Fruit fly (Drosophila melanogaster): Measurements from ENCODE around the gene Or33c.
A peak's percentile ranks its signal among the peaks of the same experiment; 100 is the strongest.

The Or33c gene

dm6 chr2L:11937669-11938068 lies at the start of gene Or33c:
Gene Or33c, plus strand, starts transcription at chr2L:11937969.
- TF ChIP-seq OdsH (GFP tag; optimal IDR thresholded peaks at IDR 0.05): no peak
- no peak for TF ChIP-seq Hr39 (GFP tag; optimal IDR thresholded peaks at IDR 0.05)
- TF ChIP-seq dac (GFP tag; optimal IDR thresholded peaks at IDR 0.05): no peak
- no peak for TF ChIP-seq fd85E (GFP tag; optimal IDR thresholded peaks at IDR 0.05)
- no peak for TF ChIP-seq esn (GFP tag; optimal IDR thresholded peaks at IDR 0.05)
- TF ChIP-seq Smox (GFP tag; optimal IDR thresholded peaks at IDR 0.05): no peak
- no peak for TF ChIP-seq CG8632 (GFP tag; optimal IDR thresholded peaks at IDR 0.05)
- no peak for TF ChIP-seq acj6 (GFP tag; optimal IDR thresholded peaks at IDR 0.05)
- no peak for TF ChIP-seq CG10631 (GFP tag; optimal IDR thresholded peaks at IDR 0.05)

dm6 chr2L:11893269-11893668 lies 44.5 kb upstream of the Or33c start:
- TF ChIP-seq Lpt (GFP tag; optimal IDR thresholded peaks at IDR 0.05): no peak
- no peak for TF ChIP-seq CG6808 (GFP tag; optimal IDR thresholded peaks at IDR 0.05)
- TF ChIP-seq CG8319 (GFP tag; optimal IDR thresholded peaks at IDR 0.05): no peak
- no peak for TF ChIP-seq ss (GFP tag; optimal IDR thresholded peaks at IDR 0.05)
- TF ChIP-seq Eip75B (GFP tag; optimal IDR thresholded peaks at IDR 0.05): no peak
- no peak for TF ChIP-seq fd59A (GFP tag; optimal IDR thresholded peaks at IDR 0.05)
- no peak for TF ChIP-seq Hr4 (GFP tag; optimal IDR thresholded peaks at IDR 0.05)
- TF ChIP-seq Ets21C (GFP tag; optimal IDR thresholded peaks at IDR 0.05): no peak
- no peak for TF ChIP-seq fkh (GFP tag; optimal IDR thresholded peaks at IDR 0.05)
- no peak for TF ChIP-seq Ets96B (tag; optimal IDR thresholded peaks at IDR 0.05)
- no peak for TF ChIP-seq Eip93F (GFP tag; optimal IDR thresholded peaks at IDR 0.05)
- no peak for TF ChIP-seq CG34406 (GFP tag; optimal IDR thresholded peaks at IDR 0.05)
- no peak for TF ChIP-seq Sox15 (GFP tag; optimal IDR thresholded peaks at IDR 0.05)
- TF ChIP-seq net (GFP tag; optimal IDR thresholded peaks at IDR 0.05): no peak

- TF ChIP-seq salr (GFP tag; optimal IDR thresholded peaks at IDR 0.05) (no peak), Eip75B (GFP tag; optimal IDR thresholded peaks at IDR 0.05) (no peak), svp (GFP tag) (peak; percentile 50), pdm3 (GFP tag; optimal IDR thresholded peaks at IDR 0.05) (no peak), Sox14 (GFP tag; optimal IDR thresholded peaks at IDR 0.05) (no peak), CG1621 (tag; optimal IDR thresholded peaks at IDR 0.05) (no peak), CG3919 (GFP tag; optimal IDR thresholded peaks at IDR 0.05) (no peak), CG32006 (GFP tag; optimal IDR thresholded peaks at IDR 0.05) (no peak), CG11902 (GFP tag; optimal IDR thresholded peaks at IDR 0.05) (no peak), eg (GFP tag; IDR thresholded peaks at IDR 0.05) (0 out of 3 replicates have a peak, but pooled peaks have one; percentile 7), CG6163 (GFP tag; IDR thresholded peaks at IDR 0.05) (peak; percentile 54; the same call in 1 of the 3 replicates), Blimp-1 (GFP tag; optimal IDR thresholded peaks at IDR 0.05) (no peak), net (GFP tag; optimal IDR thresholded peaks at IDR 0.05) (no peak), CG8119 (GFP tag; IDR thresholded peaks at IDR 0.05) (no peak), CG7368 (GFP tag; optimal IDR thresholded peaks at IDR 0.05) (no peak), CG10669 (GFP tag; optimal IDR thresholded peaks at IDR 0.05) (no peak), CG8632 (GFP tag; optimal IDR thresholded peaks at IDR 0.05) (no peak), CG6808 (GFP tag; optimal IDR thresholded peaks at IDR 0.05) (no peak), Hr4 (GFP tag; optimal IDR thresholded peaks at IDR 0.05) (no peak)
Observed at dm6 chr2L:11902483-11902882, 35.3 kb upstream of the Or33c start.

- no peak for TF ChIP-seq CG11762 (GFP tag; optimal IDR thresholded peaks at IDR 0.05; ENCODE audit: insufficient read depth)
- no peak for TF ChIP-seq Sox14 (GFP tag; optimal IDR thresholded peaks at IDR 0.05)
- no peak for TF ChIP-seq svp (GFP tag)
Observed at dm6 chr2L:11903335-11903734, 34.4 kb upstream of the Or33c start.

Measured in whole organism, prepupa.